Worm (Caenorhabditis elegans) whole organism, early embryonic: Measurements from ENCODE around the gene F46H5.3.

Experiments used
- B0310.2 ChIP-seq: sonication (generic microtip); optimal IDR thresholded peaks from 2 replicates; lab custom pipeline; 2016; ENCODE audit warnings: mild to moderate bottlenecking, missing genetic modification characterization, missing compliant biosample characterization
- F13C5.2 ChIP-seq: sonication (generic microtip); optimal IDR thresholded peaks from 2 replicates; lab custom pipeline; 2017; ENCODE audit warnings: mild to moderate bottlenecking, missing genetic modification characterization, inconsistent platforms, missing compliant biosample characterization
- aly-1 ChIP-seq: sonication (generic microtip); optimal IDR thresholded peaks from 2 replicates; lab custom pipeline; 2016; ENCODE audit warnings: missing genetic modification characterization, missing compliant biosample characterization
- ama-1 ChIP-seq: fragments of 150-350 bp; optimal IDR thresholded peaks from 2 replicates; lab custom pipeline; 2014
- ceh-13 ChIP-seq: fragments of 200-800 bp; sonication (Bioruptor generic); optimal IDR thresholded peaks from 2 replicates; lab custom pipeline; 2018; ENCODE audit warnings: mild to moderate bottlenecking, missing genetic modification characterization, missing compliant biosample characterization
- ceh-36 ChIP-seq: sonication (generic microtip); optimal IDR thresholded peaks from 2 replicates; lab custom pipeline; 2016; ENCODE audit warnings: missing genetic modification characterization, inconsistent platforms, missing compliant biosample characterization
- ets-7 ChIP-seq: sonication (generic microtip); optimal IDR thresholded peaks from 2 replicates; lab custom pipeline; 2016; ENCODE audit warnings: missing genotype, missing genetic modification characterization, missing compliant biosample characterization
- flt-1 ChIP-seq: fragments of 200-800 bp; sonication (Bioruptor generic); IDR thresholded peaks from 2 replicates; pipeline ENCODE4 v1.3.6; 2022; ENCODE audit warnings: missing genetic modification characterization, missing compliant biosample characterization
- hmbx-1 ChIP-seq: sonication (generic microtip); optimal IDR thresholded peaks from 2 replicates; lab custom pipeline; 2016; ENCODE audit warnings: mild to moderate bottlenecking, missing genetic modification characterization, missing compliant biosample characterization
- hmg-4 ChIP-seq: fragments of 200-800 bp; sonication (Bioruptor generic); optimal IDR thresholded peaks from 2 replicates; lab custom pipeline; 2018; ENCODE audit warnings: mild to moderate bottlenecking, missing genetic modification characterization, missing compliant biosample characterization
- hnd-1 ChIP-seq: sonication (generic microtip); optimal IDR thresholded peaks from 2 replicates; lab custom pipeline; 2016; ENCODE audit warnings: missing genetic modification characterization, missing compliant biosample characterization
- pes-1 ChIP-seq: fragments of 200-800 bp; sonication (Bioruptor generic); IDR thresholded peaks from 2 replicates; pipeline ENCODE4 v1.3.6; 2022; ENCODE audit warnings: missing genetic modification reagents, missing genetic modification characterization, missing compliant biosample characterization
- scrt-1 ChIP-seq: fragments of 200-800 bp; sonication (Bioruptor generic); IDR thresholded peaks from 2 replicates; pipeline ENCODE4 v1.3.6; 2022; ENCODE audit warnings: missing genetic modification characterization, missing compliant biosample characterization
- sea-1 ChIP-seq: fragments of 200-800 bp; sonication (Bioruptor generic); conservative IDR thresholded peaks from 2 replicates; pipeline ENCODE4 v1.3.6; 2022; ENCODE audit warnings: missing genetic modification characterization, missing compliant biosample characterization
- tbx-11 ChIP-seq: fragments of 200-800 bp; sonication (Bioruptor generic); IDR thresholded peaks from 2 replicates; pipeline ENCODE4 v1.3.6; 2022; ENCODE audit warnings: missing genetic modification characterization, missing compliant biosample characterization
- tbx-37 ChIP-seq: fragments of 200-800 bp; sonication (Bioruptor generic); conservative IDR thresholded peaks from 2 replicates; pipeline ENCODE4 v1.3.6; 2022; ENCODE audit warnings: missing genetic modification reagents, missing genetic modification characterization, missing compliant biosample characterization
- tra-4 ChIP-seq: sonication (generic microtip); optimal IDR thresholded peaks from 2 replicates; lab custom pipeline; 2017; ENCODE audit warnings: missing genetic modification characterization, missing compliant biosample characterization

F46H5.3 gene

ce11 chrX:7232158-7232822, 6.2 kb downstream of the F46H5.3 start:
- no peak for TF ChIP-seq F13C5.2 (tag; lab: Kevin White, UChicago)
- no peak for TF ChIP-seq ceh-13
- TF ChIP-seq ceh-36 (tag; lab: Kevin White, UChicago) = peak; percentile 20
- no peak for TF ChIP-seq tra-4
- no peak for TF ChIP-seq ets-7 (tag; lab: Kevin White, UChicago)

- TF ChIP-seq F13C5.2 (tag; lab: Kevin White, UChicago) = no peak
- TF ChIP-seq ceh-13 = no peak
- no peak for TF ChIP-seq sea-1 (GFP tag; lab: Robert Waterston, UW)
- TF ChIP-seq scrt-1 (GFP tag; lab: Robert Waterston, UW) = no peak
- no peak for TF ChIP-seq ets-7 (tag; lab: Kevin White, UChicago)
- TF ChIP-seq pes-1 = no peak
- no peak for TF ChIP-seq tra-4
- TF ChIP-seq flt-1 (GFP tag; lab: Robert Waterston, UW) = no peak
- no peak for TF ChIP-seq hmg-4 (GFP tag; lab: Kevin White, UChicago)
Observed at ce11 chrX:7230877-7231276, 7.6 kb downstream of the F46H5.3 start.

ce11 chrX:7230321-7230720, 8.1 kb downstream of the F46H5.3 start:
- TF ChIP-seq hmg-4 (GFP tag; lab: Kevin White, UChicago) (no peak), hmbx-1 (tag; lab: Kevin White, UChicago) (no peak), aly-1 (tag; lab: Kevin White, UChicago) (no peak), pes-1 (no peak), F13C5.2 (tag; lab: Kevin White, UChicago) (no peak), flt-1 (GFP tag; lab: Robert Waterston, UW) (no peak), scrt-1 (GFP tag; lab: Robert Waterston, UW) (no peak), ets-7 (tag; lab: Kevin White, UChicago) (no peak), B0310.2 (tag; lab: Kevin White, UChicago) (no peak), tbx-37 (GFP tag; lab: Robert Waterston, UW) (no peak), hnd-1 (no peak), ceh-13 (no peak)

- TF ChIP-seq hmbx-1 (tag; lab: Kevin White, UChicago) = no peak
- TF ChIP-seq B0310.2 (tag; lab: Kevin White, UChicago) = no peak
- no peak for TF ChIP-seq aly-1 (tag; lab: Kevin White, UChicago)
- TF ChIP-seq hnd-1 = no peak
- no peak for TF ChIP-seq hmg-4 (GFP tag; lab: Kevin White, UChicago)
- no peak for TF ChIP-seq tbx-11 (GFP tag; lab: Robert Waterston, UW)
- no peak for TF ChIP-seq flt-1 (GFP tag; lab: Robert Waterston, UW)
- no peak for TF ChIP-seq ceh-13
- no peak for TF ChIP-seq scrt-1 (GFP tag; lab: Robert Waterston, UW)
- no peak for TF ChIP-seq tbx-37 (GFP tag; lab: Robert Waterston, UW)
- no peak for TF ChIP-seq ceh-36 (tag; lab: Kevin White, UChicago)
- TF ChIP-seq tra-4 = no peak
- no peak for TF ChIP-seq ama-1 (lab: Kevin White, UChicago)
- TF ChIP-seq ets-7 (tag; lab: Kevin White, UChicago) = no peak
- TF ChIP-seq F13C5.2 (tag; lab: Kevin White, UChicago) = no peak
Observed at ce11 chrX:7229357-7229756, 9.1 kb downstream of the F46H5.3 start.

ce11 chrX:7225028-7225427, 13.4 kb downstream of the F46H5.3 start:
- TF ChIP-seq aly-1 (tag; lab: Kevin White, UChicago) (no peak), flt-1 (GFP tag; lab: Robert Waterston, UW) (no peak), ceh-13 (no peak), tbx-11 (GFP tag; lab: Robert Waterston, UW) (no peak), scrt-1 (GFP tag; lab: Robert Waterston, UW) (no peak), tbx-37 (GFP tag; lab: Robert Waterston, UW) (no peak), B0310.2 (tag; lab: Kevin White, UChicago) (no peak), hmg-4 (GFP tag; lab: Kevin White, UChicago) (no peak), hmbx-1 (tag; lab: Kevin White, UChicago) (no peak)

DNA sequence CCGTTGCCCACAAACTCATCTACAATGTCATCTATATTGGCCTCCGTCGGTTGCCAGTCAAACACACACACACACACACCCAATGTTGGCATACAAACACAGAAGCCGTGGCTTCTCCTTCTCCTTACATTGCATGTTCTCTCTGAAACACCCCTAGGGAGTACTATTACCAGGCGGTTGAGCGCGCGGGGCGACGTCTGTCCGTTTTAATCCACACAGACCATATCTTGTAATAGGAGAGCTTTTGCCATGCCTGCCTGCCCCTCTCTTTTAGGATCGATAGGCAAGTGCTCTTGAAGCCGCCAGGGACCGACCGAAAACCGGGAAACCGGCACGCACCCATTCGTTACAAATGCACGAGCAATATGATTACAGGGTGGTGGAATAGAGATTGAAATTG, 14.0 kb downstream of the F46H5.3 start:
- TF ChIP-seq pes-1 (peak; percentile 29; the same call in 1 of the 2 replicates), ceh-13 (no peak)

ce11 chrX:7222383-7222782, 16.1 kb downstream of the F46H5.3 start:
- TF ChIP-seq aly-1 (tag; lab: Kevin White, UChicago) (no peak), B0310.2 (tag; lab: Kevin White, UChicago) (no peak), hnd-1 (no peak), F13C5.2 (tag; lab: Kevin White, UChicago) (no peak), ama-1 (lab: Kevin White, UChicago) (no peak), hmg-4 (GFP tag; lab: Kevin White, UChicago) (no peak), scrt-1 (GFP tag; lab: Robert Waterston, UW) (no peak), sea-1 (GFP tag; lab: Robert Waterston, UW) (0 out of 2 replicates have a peak, but pooled peaks have one; percentile 20), ets-7 (tag; lab: Kevin White, UChicago) (no peak), ceh-36 (tag; lab: Kevin White, UChicago) (peak; percentile 34), flt-1 (GFP tag; lab: Robert Waterston, UW) (no peak), tbx-37 (GFP tag; lab: Robert Waterston, UW) (no peak), tra-4 (no peak), pes-1 (no peak), ceh-13 (no peak), hmbx-1 (tag; lab: Kevin White, UChicago) (no peak), tbx-11 (GFP tag; lab: Robert Waterston, UW) (no peak)

DNA sequence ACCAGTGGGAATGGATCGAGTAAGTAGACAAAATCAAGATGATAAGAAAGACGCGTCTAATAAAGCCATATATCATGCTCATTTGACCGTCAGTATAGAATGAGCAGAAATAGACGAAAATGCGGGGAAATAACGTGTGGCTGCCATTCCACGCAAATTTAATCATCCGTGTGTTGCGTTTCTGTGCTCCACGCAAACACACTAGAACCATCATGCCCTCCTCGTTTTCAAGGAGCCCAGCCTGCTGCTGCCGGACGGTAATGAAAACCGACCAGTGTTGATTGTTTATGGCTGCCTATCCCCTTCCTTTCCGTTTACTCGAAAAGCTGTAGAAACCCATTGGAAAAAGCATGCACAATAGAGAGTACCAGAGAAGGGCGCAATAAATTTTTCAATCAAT, 18.3 kb downstream of the F46H5.3 start:
- no peak for TF ChIP-seq B0310.2 (tag; lab: Kevin White, UChicago)
- no peak for TF ChIP-seq tbx-37 (GFP tag; lab: Robert Waterston, UW)
- TF ChIP-seq ets-7 (tag; lab: Kevin White, UChicago) = no peak
- TF ChIP-seq ama-1 (lab: Kevin White, UChicago) = no peak
- TF ChIP-seq ceh-36 (tag; lab: Kevin White, UChicago) = no peak
- TF ChIP-seq hmbx-1 (tag; lab: Kevin White, UChicago) = no peak
- no peak for TF ChIP-seq sea-1 (GFP tag; lab: Robert Waterston, UW)
- no peak for TF ChIP-seq tra-4
- no peak for TF ChIP-seq aly-1 (tag; lab: Kevin White, UChicago)
- no peak for TF ChIP-seq scrt-1 (GFP tag; lab: Robert Waterston, UW)
- no peak for TF ChIP-seq pes-1
- no peak for TF ChIP-seq tbx-11 (GFP tag; lab: Robert Waterston, UW)
- TF ChIP-seq ceh-13 = no peak
- TF ChIP-seq hmg-4 (GFP tag; lab: Kevin White, UChicago) = no peak
- no peak for TF ChIP-seq F13C5.2 (tag; lab: Kevin White, UChicago)
- no peak for TF ChIP-seq hnd-1
- no peak for TF ChIP-seq flt-1 (GFP tag; lab: Robert Waterston, UW)
